Worm (Caenorhabditis elegans): Measurements from ENCODE around the gene pqn-90.

DNA sequence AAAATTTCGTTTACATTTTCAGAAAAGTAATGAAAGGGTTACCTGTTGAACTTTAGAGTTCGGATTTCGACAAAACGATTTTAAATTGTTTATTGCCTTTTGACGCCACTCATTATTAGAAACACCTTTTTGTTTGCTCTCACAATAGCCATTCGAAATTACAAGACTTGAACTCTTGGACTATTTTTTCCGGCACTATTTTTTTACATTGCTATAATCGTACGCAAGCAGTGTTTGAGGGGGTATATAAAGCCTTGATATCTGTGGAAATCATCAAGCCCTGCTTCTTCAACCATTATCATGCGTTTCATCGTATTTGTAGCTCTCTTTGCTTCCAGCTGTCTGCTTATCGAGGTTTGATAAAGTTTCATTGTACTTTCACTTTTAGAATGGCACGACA, 545 bp upstream of the pqn-90 start, which contains the start of gene pqn-91:
- TF ChIP-seq pha-4 (tag; optimal IDR thresholded peaks at IDR 0.05) (no peak), unc-39 (tag; optimal IDR thresholded peaks at IDR 0.05) (no peak), sem-2 (GFP tag; optimal IDR thresholded peaks at IDR 0.05) (no peak), ces-1 (GFP tag; optimal IDR thresholded peaks at IDR 0.05) (no peak), blmp-1 (tag; optimal IDR thresholded peaks at IDR 0.05) (no peak), snpc-4 (tag; optimal IDR thresholded peaks at IDR 0.05) (no peak), elt-3 (tag; optimal IDR thresholded peaks at IDR 0.05) (no peak), elt-1 (tag; optimal IDR thresholded peaks at IDR 0.05; ENCODE audit: borderline replicate concordance, insufficient read depth) (no peak), unc-62 (GFP tag; optimal IDR thresholded peaks at IDR 0.05) (no peak), nhr-12 (tag; optimal IDR thresholded peaks at IDR 0.05) (no peak), lin-32 (GFP tag; optimal IDR thresholded peaks at IDR 0.05) (no peak), bed-3 (GFP tag; optimal IDR thresholded peaks at IDR 0.05) (no peak), hlh-1 (tag; optimal IDR thresholded peaks at IDR 0.05) (no peak)

All from whole organism, mixed stage, embryonic.